Worm (Caenorhabditis elegans): ENCODE measurements around the gene F17C11.13.

F17C11.13 gene

ce11 chrV:10998797-10999196, 43.1 kb downstream of the F17C11.13 start, which contains the start of gene F53B7.7:
F53B7.7 (plus strand) TSS chrV:10999097.
- TF ChIP-seq ceh-27 (GFP tag; optimal IDR thresholded peaks at IDR 0.05), result no peak
- TF ChIP-seq T26A5.8 (tag; optimal IDR thresholded peaks at IDR 0.05), result no peak
- no peak for TF ChIP-seq dox-1 (GFP tag; IDR thresholded peaks at IDR 0.05)
- TF ChIP-seq sdz-38 (tag; optimal IDR thresholded peaks at IDR 0.05), result no peak
- no peak for TF ChIP-seq mcd-1 (GFP tag; IDR thresholded peaks at IDR 0.05)
- no peak for TF ChIP-seq Y67H2A.10 (GFP tag; conservative IDR thresholded peaks at IDR 0.05)
- TF ChIP-seq ztf-22 (GFP tag; optimal IDR thresholded peaks at IDR 0.05), result no peak
- no peak for TF ChIP-seq ceh-79 (tag; optimal IDR thresholded peaks at IDR 0.05)
- no peak for TF ChIP-seq ZK185.1 (tag; optimal IDR thresholded peaks at IDR 0.05; ENCODE audit: poor library complexity, severe bottlenecking)

DNA sequence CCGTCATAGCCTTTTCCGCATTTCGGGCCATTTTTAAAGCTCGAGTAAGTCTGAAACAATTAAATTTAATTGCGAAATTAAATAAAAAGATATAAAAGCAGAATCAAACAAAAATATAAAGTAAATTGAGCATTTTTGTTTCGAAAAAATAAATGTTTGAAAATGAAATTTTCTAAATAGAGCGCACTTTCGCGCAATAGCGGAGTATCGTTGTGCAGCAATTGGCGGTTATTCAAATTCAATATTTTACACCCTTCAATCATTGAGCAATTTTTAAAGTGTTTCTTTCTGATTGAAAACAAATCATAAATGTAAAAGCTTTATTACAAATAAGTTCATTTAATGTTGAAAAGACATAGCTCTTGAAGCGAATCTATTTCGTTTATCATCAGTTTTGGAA, 44.9 kb downstream of the F17C11.13 start, which contains the start of gene isy-1:
Gene isy-1 (minus strand): TSS at position 50 of the 400 bp plus-strand sequence.
- peak; percentile 56 for TF ChIP-seq dpl-1 (GFP tag; optimal IDR thresholded peaks at IDR 0.05)
- TF ChIP-seq F23B12.7 (tag; optimal IDR thresholded peaks at IDR 0.05; ENCODE audit: insufficient read depth), result peak; percentile 50
- peak; percentile 81 for TF ChIP-seq efl-1 (GFP tag; optimal IDR thresholded peaks at IDR 0.05)
- TF ChIP-seq mcd-1 (GFP tag; IDR thresholded peaks at IDR 0.05), result peak; percentile 79; the same call in 1 of the 2 replicates
- no peak for TF ChIP-seq snpc-4 (GFP tag; optimal IDR thresholded peaks at IDR 0.05)
- TF ChIP-seq snpc-4 (tag; optimal IDR thresholded peaks at IDR 0.05), result peak in 1 of 4 experiments; percentile 53
- TF ChIP-seq cebp-1 (GFP tag; IDR thresholded peaks at IDR 0.05), result no peak
- no peak for TF ChIP-seq cebp-1 (tag; optimal IDR thresholded peaks at IDR 0.05)
- peak in 1 of 3 experiments; percentile 84 for TF ChIP-seq lin-35 (GFP tag; optimal IDR thresholded peaks at IDR 0.05)
- no peak for TF ChIP-seq T07F8.4 (tag; optimal IDR thresholded peaks at IDR 0.05)
- TF ChIP-seq attf-5 (GFP tag; optimal IDR thresholded peaks at IDR 0.05), result peak; percentile 85
- no peak for TF ChIP-seq lir-1 (GFP tag; conservative IDR thresholded peaks at IDR 0.05)
- peak; percentile 93 for TF ChIP-seq lin-54 (GFP tag; optimal IDR thresholded peaks at IDR 0.05)
- peak; percentile 13 for TF ChIP-seq him-1 (tag; optimal IDR thresholded peaks at IDR 0.05)
- TF ChIP-seq attf-3 (GFP tag; conservative IDR thresholded peaks at IDR 0.05), result peak; percentile 92

DNA sequence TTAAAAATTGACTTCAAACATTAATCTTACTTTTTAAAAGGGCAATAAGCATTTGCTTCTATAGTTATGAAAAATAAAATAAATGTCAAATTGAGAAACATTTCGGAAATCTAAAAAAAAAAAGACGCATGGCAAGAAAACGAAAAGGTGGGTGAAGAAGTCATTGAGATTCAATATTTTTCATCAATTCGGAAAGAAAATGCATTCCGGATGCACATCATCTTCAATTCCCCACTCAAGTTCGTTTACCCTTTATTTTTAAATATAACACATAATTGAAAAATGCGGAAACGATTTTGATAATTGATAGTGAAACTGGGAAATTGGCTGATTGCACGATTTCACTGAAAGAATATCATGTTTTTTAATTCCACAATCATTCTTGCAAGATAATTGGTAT, 46.7 kb downstream of the F17C11.13 start, which contains the start of gene F53B7.4:
Gene F53B7.4 (minus strand): TSS at position 101 of the 400 bp plus-strand sequence.
- no peak for TF ChIP-seq atf-7 (tag; optimal IDR thresholded peaks at IDR 0.05)
- TF ChIP-seq unc-62 (GFP tag; optimal IDR thresholded peaks at IDR 0.05), result no peak
- no peak for TF ChIP-seq F39B2.1 (GFP tag; IDR thresholded peaks at IDR 0.05)
- TF ChIP-seq B0019.2 (GFP tag; conservative IDR thresholded peaks at IDR 0.05), result no peak
- no peak for TF ChIP-seq madf-8 (GFP tag; conservative IDR thresholded peaks at IDR 0.05)
- TF ChIP-seq nhr-90 (tag; optimal IDR thresholded peaks at IDR 0.05), result no peak
- no peak for TF ChIP-seq akir-1 (GFP tag; optimal IDR thresholded peaks at IDR 0.05)
- TF ChIP-seq F49E8.2 (tag; optimal IDR thresholded peaks at IDR 0.05; ENCODE audit: insufficient read depth), result no peak

ce11 chrV:11004094-11004493, 48.4 kb downstream of the F17C11.13 start:
- TF ChIP-seq dpl-1 (GFP tag; optimal IDR thresholded peaks at IDR 0.05) (no peak), D2030.7 (GFP tag; IDR thresholded peaks at IDR 0.05) (no peak)
